Worm (Caenorhabditis elegans): ENCODE results near the gene F39G3.4.

ce11 chrV:4758019-4758418 is 33.5 kb downstream of the F39G3.4 start:
- TF ChIP-seq lin-15B (tag; optimal IDR thresholded peaks at IDR 0.05) (no peak), tbx-2 (tag; optimal IDR thresholded peaks at IDR 0.05) (no peak), skn-1 (tag; optimal IDR thresholded peaks at IDR 0.05) (no peak), elt-2 (tag; optimal IDR thresholded peaks at IDR 0.05) (no peak), sox-4 (tag; optimal IDR thresholded peaks at IDR 0.05) (no peak), nhr-76 (tag; optimal IDR thresholded peaks at IDR 0.05) (no peak), ztf-4 (tag; optimal IDR thresholded peaks at IDR 0.05) (no peak), lir-3 (tag; optimal IDR thresholded peaks at IDR 0.05; ENCODE audit: poor library complexity) (no peak), nhr-71 (tag; optimal IDR thresholded peaks at IDR 0.05) (no peak), lsy-2 (tag; optimal IDR thresholded peaks at IDR 0.05) (no peak), lin-14 (GFP tag; optimal IDR thresholded peaks at IDR 0.05) (no peak)
